Worm (Caenorhabditis elegans) whole organism, late embryonic: ENCODE measurements around the gene F56D2.2.

Experiments
- K09A11.1 ChIP-seq: sonication (generic microtip); optimal IDR thresholded peaks from 2 replicates; lab custom pipeline; 2017; ENCODE audit warnings: antibody characterized with exemption, mild to moderate bottlenecking, missing genetic modification characterization, missing compliant biosample characterization; ENCODE audit not compliant: insufficient read depth
- Y22D7AL.16 ChIP-seq: sonication (generic microtip); optimal IDR thresholded peaks from 2 replicates; lab custom pipeline; 2016; ENCODE audit warnings: missing genetic modification characterization, missing compliant biosample characterization
- ceh-34 ChIP-seq: sonication (generic microtip); optimal IDR thresholded peaks from 2 replicates; lab custom pipeline; 2016; ENCODE audit warnings: mild to moderate bottlenecking, missing genetic modification characterization, missing compliant biosample characterization
- ceh-48 ChIP-seq: sonication (generic microtip); optimal IDR thresholded peaks from 2 replicates; lab custom pipeline; 2016; ENCODE audit warnings: missing genetic modification characterization, inconsistent platforms, missing compliant biosample characterization
- dve-1 ChIP-seq: sonication (generic microtip); optimal IDR thresholded peaks from 2 replicates; lab custom pipeline; 2017; ENCODE audit warnings: antibody characterized with exemption, mild to moderate bottlenecking, missing genetic modification characterization, missing compliant biosample characterization
- eyg-1 ChIP-seq: sonication (generic microtip); optimal IDR thresholded peaks from 2 replicates; lab custom pipeline; 2016; ENCODE audit warnings: missing genotype, missing genetic modification characterization, missing compliant biosample characterization
- fkh-10 ChIP-seq: fragments of 150-350 bp; optimal IDR thresholded peaks from 2 replicates; lab custom pipeline; 2014; ENCODE audit warnings: missing biosample characterization, missing genetic modification reagents, missing genetic modification characterization
- fkh-6 ChIP-seq: sonication (generic microtip); optimal IDR thresholded peaks from 2 replicates; lab custom pipeline; 2016; ENCODE audit warnings: missing genetic modification characterization, missing compliant biosample characterization
- hlh-13 ChIP-seq: fragments of 200-800 bp; sonication (Bioruptor generic); optimal IDR thresholded peaks from 2 replicates; lab custom pipeline; 2018; ENCODE audit warnings: mild to moderate bottlenecking, missing genetic modification characterization, missing compliant biosample characterization
- hlh-15 ChIP-seq: sonication (generic microtip); optimal IDR thresholded peaks from 2 replicates; lab custom pipeline; 2016; ENCODE audit warnings: missing genetic modification characterization, missing compliant biosample characterization
- nhr-232 ChIP-seq: sonication (generic microtip); optimal IDR thresholded peaks from 2 replicates; lab custom pipeline; 2016; ENCODE audit warnings: missing genetic modification characterization, missing compliant biosample characterization
- npax-4 ChIP-seq: sonication (generic microtip); optimal IDR thresholded peaks from 2 replicates; lab custom pipeline; 2016; ENCODE audit warnings: missing genetic modification characterization, missing compliant biosample characterization
- odd-2 ChIP-seq: sonication (generic microtip); optimal IDR thresholded peaks from 2 replicates; lab custom pipeline; 2017; ENCODE audit warnings: antibody characterized with exemption, mild to moderate bottlenecking, missing genetic modification characterization, missing compliant biosample characterization
- pqm-1 ChIP-seq: sonication (generic microtip); optimal IDR thresholded peaks from 2 replicates; lab custom pipeline; 2016; ENCODE audit warnings: missing genetic modification characterization, missing compliant biosample characterization
- sdc-2 ChIP-seq: sonication (generic microtip); optimal IDR thresholded peaks from 2 replicates; lab custom pipeline; 2016; ENCODE audit warnings: missing genotype, missing genetic modification characterization, missing compliant biosample characterization
- syd-9 ChIP-seq: sonication (generic microtip); optimal IDR thresholded peaks from 2 replicates; lab custom pipeline; 2016; ENCODE audit warnings: mild to moderate bottlenecking, missing genetic modification characterization, moderate library complexity, missing compliant biosample characterization
- unc-42 ChIP-seq: sonication (generic microtip); optimal IDR thresholded peaks from 2 replicates; lab custom pipeline; 2016; ENCODE audit warnings: missing genotype, missing genetic modification characterization, missing compliant biosample characterization
- unc-55 ChIP-seq: sonication (generic microtip); optimal IDR thresholded peaks from 2 replicates; lab custom pipeline; 2017; ENCODE audit warnings: missing biosample characterization, missing genetic modification reagents, missing genetic modification characterization

F56D2.2 gene

DNA sequence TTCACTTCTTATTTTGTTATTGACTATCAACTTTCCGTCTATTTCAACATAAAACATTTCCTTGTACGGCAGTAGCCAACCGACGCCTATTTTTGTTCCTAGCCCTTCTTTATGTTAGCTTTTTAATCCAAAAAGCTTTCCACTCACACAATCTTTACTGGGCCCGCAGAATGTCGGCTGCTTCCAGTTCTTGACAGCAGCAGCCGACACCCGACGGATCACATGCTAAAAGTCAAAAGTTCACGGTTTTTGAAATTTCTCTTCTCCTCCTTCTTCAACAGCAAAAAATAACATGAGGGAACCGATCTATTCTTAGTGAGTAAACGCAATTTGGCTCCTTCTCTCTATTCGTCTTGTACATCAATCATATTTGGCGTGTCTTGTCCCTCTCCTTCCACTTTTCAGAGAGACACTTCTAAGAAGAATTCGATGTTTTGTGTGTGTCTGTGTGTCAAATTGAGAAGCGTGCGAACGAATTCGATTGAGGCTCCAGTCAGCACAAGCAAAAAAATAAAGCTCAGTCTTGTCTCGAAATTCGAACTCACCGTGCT is 45.4 kb downstream of the F56D2.2 start:
- no peak for TF ChIP-seq fkh-6 (tag; lab: Kevin White, UChicago)
- TF ChIP-seq unc-42 (tag; lab: Kevin White, UChicago) = peak; percentile 85

DNA sequence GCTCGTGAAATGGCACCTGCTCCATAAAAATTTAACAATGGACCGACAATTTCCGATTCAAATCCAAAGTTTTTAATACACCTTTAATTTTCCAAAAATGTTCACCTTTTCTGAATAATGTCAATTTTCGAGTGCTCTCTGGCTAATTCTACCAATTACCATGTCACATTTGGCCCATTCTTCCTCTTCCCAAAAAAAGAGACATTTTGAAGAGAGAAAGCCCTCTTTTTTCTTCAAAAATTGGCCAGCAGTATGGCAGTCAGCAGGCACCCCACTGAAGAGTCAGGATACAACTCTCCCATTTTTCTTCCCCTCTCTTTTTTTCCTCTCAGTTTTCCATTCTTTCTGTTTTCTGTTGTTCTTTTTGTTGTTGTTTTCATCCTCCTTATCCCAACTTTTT is 47.4 kb downstream of the F56D2.2 start:
- TF ChIP-seq unc-42 (tag; lab: Kevin White, UChicago) = peak; percentile 8
- TF ChIP-seq hlh-15 (tag; lab: Kevin White, UChicago) = no peak

DNA sequence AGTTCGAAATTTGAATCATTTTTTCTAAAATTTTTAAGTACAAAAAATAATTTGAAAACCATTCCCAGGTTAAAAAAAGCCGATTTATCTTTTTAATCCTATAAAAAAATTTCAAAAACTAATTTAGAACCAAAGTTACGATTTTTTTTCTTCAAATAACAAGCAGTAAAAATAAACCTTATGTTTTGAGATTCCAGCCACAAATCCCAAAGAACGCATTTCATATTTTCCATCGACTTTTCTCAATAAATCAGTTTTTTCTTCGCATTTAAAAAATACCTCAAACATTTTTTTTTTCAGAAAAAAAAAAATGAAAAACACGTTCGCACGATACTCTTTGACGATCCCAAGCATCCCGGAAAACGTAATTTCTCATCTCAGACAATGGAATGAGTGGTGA is 48.1 kb downstream of the F56D2.2 start, which contains the start of gene ckk-1:
Gene ckk-1 (plus strand): TSS at position 301 of the 400 bp plus-strand sequence.
- TF ChIP-seq fkh-10 (GFP tag; lab: Kevin White, UChicago) (no peak), ceh-48 (tag; lab: Kevin White, UChicago) (no peak), K09A11.1 (no peak), odd-2 (tag; lab: Kevin White, UChicago) (no peak), dve-1 (no peak), unc-55 (GFP tag; lab: Kevin White, UChicago) (no peak), sdc-2 (no peak), nhr-232 (no peak), hlh-13 (GFP tag; lab: Kevin White, UChicago) (no peak), ceh-34 (tag; lab: Kevin White, UChicago) (no peak), eyg-1 (tag; lab: Kevin White, UChicago) (no peak), syd-9 (tag; lab: Kevin White, UChicago) (no peak), Y22D7AL.16 (tag; lab: Kevin White, UChicago) (no peak), pqm-1 (tag; lab: Kevin White, UChicago) (no peak), npax-4 (no peak)
